Worm (Caenorhabditis elegans): ENCODE data around the gene C17B7.5.

DNA sequence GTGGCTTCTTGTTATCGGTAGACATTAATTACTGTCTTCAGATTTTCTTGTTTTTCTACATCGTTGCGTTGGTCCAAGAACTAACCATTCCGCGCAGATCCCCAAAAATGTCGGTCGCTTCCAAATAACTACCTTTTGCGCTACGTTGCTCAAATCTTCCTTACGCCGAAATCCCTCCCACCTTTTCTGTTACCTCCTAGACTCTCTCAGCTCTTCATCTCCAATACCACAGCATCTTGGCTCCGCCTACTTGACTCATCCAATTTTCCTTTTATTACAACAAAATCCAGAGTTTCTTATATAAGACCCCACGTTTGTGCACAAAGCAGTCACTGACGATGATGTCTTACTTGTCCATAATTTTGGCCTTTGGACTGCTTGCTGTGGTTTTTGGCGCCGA is 19.5 kb downstream of the C17B7.5 start, which contains the start of gene C17B7.12:
- TF ChIP-seq ztf-11 (tag; optimal IDR thresholded peaks at IDR 0.05) (no peak), mep-1 (tag; optimal IDR thresholded peaks at IDR 0.05) (no peak)
